Worm (Caenorhabditis elegans) whole organism, L3 larva: ENCODE results near the gene ubc-20.
A peak's percentile ranks its signal among the peaks of the same experiment; 100 is the strongest.

ENCODE experiments used
- ama-1 ChIP-seq: fragments of 150-350 bp; optimal IDR thresholded peaks from 2 replicates; lab custom pipeline; 2018
- egl-27 ChIP-seq: sonication (generic microtip); optimal IDR thresholded peaks from 4 replicates; lab custom pipeline; 2017; ENCODE audit warnings: missing biosample characterization, missing genetic modification reagents, missing genetic modification characterization
- fkh-10 ChIP-seq: sonication (generic microtip); optimal IDR thresholded peaks from 2 replicates; lab custom pipeline; 2017; ENCODE audit warnings: missing biosample characterization, missing genetic modification reagents, missing genetic modification characterization
- lin-15B ChIP-seq: fragments of 150-350 bp; optimal IDR thresholded peaks from 2 replicates; lab custom pipeline; 2014; ENCODE audit warnings: missing biosample characterization, missing genetic modification characterization
- lin-39 ChIP-seq: fragments of 150-350 bp; optimal IDR thresholded peaks from 2 replicates; lab custom pipeline; 2018; ENCODE audit warnings: missing biosample characterization, missing genetic modification reagents, missing genetic modification characterization
- nhr-12 ChIP-seq: fragments of 150-350 bp; optimal IDR thresholded peaks from 2 replicates; lab custom pipeline; 2014; ENCODE audit warnings: missing biosample characterization, missing genetic modification characterization
- nhr-25 ChIP-seq: sonication (generic microtip); optimal IDR thresholded peaks from 2 replicates; lab custom pipeline; 2017; ENCODE audit warnings: missing biosample characterization, missing genetic modification characterization
- nhr-28 ChIP-seq: fragments of 150-350 bp; optimal IDR thresholded peaks from 2 replicates; lab custom pipeline; 2014; ENCODE audit warnings: missing biosample characterization, missing genetic modification characterization
- nhr-76 ChIP-seq: fragments of 150-350 bp; sonication (generic microtip); optimal IDR thresholded peaks from 5 replicates; lab custom pipeline; 2014; ENCODE audit warnings: missing biosample characterization, missing genetic modification characterization
- ztf-11 ChIP-seq: fragments of 150-350 bp; optimal IDR thresholded peaks from 2 replicates; lab custom pipeline; 2014; ENCODE audit warnings: missing biosample characterization, missing genetic modification characterization
- ztf-4 ChIP-seq: fragments of 150-350 bp; optimal IDR thresholded peaks from 2 replicates; lab custom pipeline; 2014; ENCODE audit warnings: missing biosample characterization, missing genetic modification characterization

ce11 chrIII:235115-235514 is 46.5 kb downstream of the ubc-20 start:
- TF ChIP-seq lin-15B (tag; lab: Kevin White, UChicago) (peak; percentile 32), egl-27 (no peak), nhr-25 (tag; lab: Kevin White, UChicago) (no peak), ama-1 (lab: Kevin White, UChicago) (no peak), ztf-4 (no peak), fkh-10 (GFP tag; lab: Kevin White, UChicago) (no peak), lin-39 (no peak), nhr-28 (tag; lab: Kevin White, UChicago) (no peak), ztf-11 (tag; lab: Kevin White, UChicago) (no peak), nhr-76 (tag; lab: Kevin White, UChicago) (no peak), nhr-12 (tag; lab: Kevin White, UChicago) (no peak)
